Fruit fly (Drosophila melanogaster): ENCODE data around the gene CG16762.

The CG16762 gene

DNA sequence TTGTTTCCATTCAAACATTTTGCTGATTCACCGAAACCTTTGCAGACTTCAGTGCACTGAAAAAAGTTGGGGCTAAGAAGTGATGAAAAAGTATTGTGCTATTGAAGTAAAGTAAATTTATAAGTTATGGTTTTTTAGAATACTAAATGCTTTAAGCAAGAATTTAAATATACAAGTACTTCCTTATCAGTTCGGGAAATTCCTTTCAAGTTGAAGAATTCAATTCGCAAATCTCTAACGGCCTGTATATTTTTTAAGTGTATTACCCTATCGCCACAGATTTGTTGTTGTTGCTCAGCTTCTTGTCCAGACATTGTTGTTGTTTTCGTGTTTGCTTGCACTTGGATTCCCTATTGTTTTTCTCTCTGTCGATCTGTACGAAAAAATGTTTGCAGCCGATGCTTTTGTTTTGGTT is 8.0 kb downstream of the CG16762 start (continued):
- TF ChIP-seq Optix (GFP tag; IDR thresholded peaks at IDR 0.05), result no peak
- TF ChIP-seq CG7786 (GFP tag; optimal IDR thresholded peaks at IDR 0.05), result peak; percentile 19
- TF ChIP-seq ara (GFP tag; IDR thresholded peaks at IDR 0.05), result peak; percentile 54; the same call in 1 of the 2 replicates
- TF ChIP-seq Hsf (GFP tag; optimal IDR thresholded peaks at IDR 0.05), result peak; percentile 66
- no peak for TF ChIP-seq CG9797 (GFP tag; optimal IDR thresholded peaks at IDR 0.05)
- TF ChIP-seq CG31388 (GFP tag; optimal IDR thresholded peaks at IDR 0.05), result peak; percentile 28
- TF ChIP-seq Dip2 (GFP tag; IDR thresholded peaks at IDR 0.05), result no peak
- peak; percentile 31; the same call in 1 of the 2 replicates for TF ChIP-seq CG32532 (GFP tag; IDR thresholded peaks at IDR 0.05)
- TF ChIP-seq fu2 (GFP tag; optimal IDR thresholded peaks at IDR 0.05), result peak; percentile 55
- TF ChIP-seq slbo (GFP tag; IDR thresholded peaks at IDR 0.05), result peak; percentile 62
- TF ChIP-seq ro (GFP tag; IDR thresholded peaks at IDR 0.05), result no peak
- TF ChIP-seq dysf (GFP tag; IDR thresholded peaks at IDR 0.05), result peak; percentile 70
- TF ChIP-seq CG11696 (GFP tag; IDR thresholded peaks at IDR 0.05), result no peak
- TF ChIP-seq repo (GFP tag; optimal IDR thresholded peaks at IDR 0.05), result peak; percentile 46
- TF ChIP-seq zfh2 (GFP tag; optimal IDR thresholded peaks at IDR 0.05), result no peak
- TF ChIP-seq Doc3 (GFP tag; IDR thresholded peaks at IDR 0.05; ENCODE audit: partially characterized antibody), result no peak
- TF ChIP-seq CG43689 (GFP tag; IDR thresholded peaks at IDR 0.05), result no peak; the same call in 1 of the 2 replicates
- TF ChIP-seq Bgb (GFP tag; IDR thresholded peaks at IDR 0.05; ENCODE audit: partially characterized antibody), result no peak
- TF ChIP-seq CG18262 (tag; optimal IDR thresholded peaks at IDR 0.05), result peak; percentile 90
- TF ChIP-seq E2f2 (GFP tag; IDR thresholded peaks at IDR 0.05), result peak; percentile 30; the same call in 1 of the 2 replicates
- TF ChIP-seq dmrt99B (tag; optimal IDR thresholded peaks at IDR 0.05), result peak; percentile 92
- no peak for TF ChIP-seq Lim3 (GFP tag; IDR thresholded peaks at IDR 0.05)
- TF ChIP-seq hbn (GFP tag; IDR thresholded peaks at IDR 0.05; ENCODE audit: partially characterized antibody), result no peak
- peak; percentile 74 for TF ChIP-seq CG10267 (tag; optimal IDR thresholded peaks at IDR 0.05)
- TF ChIP-seq ab (GFP tag; optimal IDR thresholded peaks at IDR 0.05), result peak; percentile 9
- TF ChIP-seq dati (GFP tag; IDR thresholded peaks at IDR 0.05), result peak; percentile 42; the same call in 1 of the 2 replicates
- TF ChIP-seq Bteb2 (GFP tag; optimal IDR thresholded peaks at IDR 0.05), result peak; percentile 46
- TF ChIP-seq CG6254 (GFP tag; optimal IDR thresholded peaks at IDR 0.05), result peak; percentile 48
- TF ChIP-seq PHDP (tag; optimal IDR thresholded peaks at IDR 0.05), result peak; percentile 64
- TF ChIP-seq CG4707 (GFP tag; optimal IDR thresholded peaks at IDR 0.05), result no peak
- TF ChIP-seq fd102C (GFP tag; optimal IDR thresholded peaks at IDR 0.05), result peak; percentile 20
- peak; percentile 42 for TF ChIP-seq D19B (GFP tag; optimal IDR thresholded peaks at IDR 0.05)
- TF ChIP-seq CG6689 (GFP tag; IDR thresholded peaks at IDR 0.05), result peak; percentile 88
- TF ChIP-seq E2f1 (GFP tag; IDR thresholded peaks at IDR 0.05), result peak; percentile 76
- no peak for TF ChIP-seq Dbx (GFP tag; IDR thresholded peaks at IDR 0.05)
- TF ChIP-seq Adf1 (GFP tag; IDR thresholded peaks at IDR 0.05), result no peak
- peak; percentile 25 for TF ChIP-seq CG1603 (tag; optimal IDR thresholded peaks at IDR 0.05)
- TF ChIP-seq Vsx1 (GFP tag; optimal IDR thresholded peaks at IDR 0.05), result peak; percentile 46
- TF ChIP-seq zfh1 (GFP tag; IDR thresholded peaks at IDR 0.05), result peak; percentile 61
- TF ChIP-seq cato (GFP tag; optimal IDR thresholded peaks at IDR 0.05; ENCODE audit: borderline replicate concordance), result peak; percentile 48
- peak; percentile 65 for TF ChIP-seq lmd (GFP tag; IDR thresholded peaks at IDR 0.05)
- TF ChIP-seq Sry-δ (GFP tag; optimal IDR thresholded peaks at IDR 0.05), result peak; percentile 35
- peak; percentile 63 for TF ChIP-seq CG18476 (GFP tag; optimal IDR thresholded peaks at IDR 0.05)
- TF ChIP-seq shn (GFP tag; optimal IDR thresholded peaks at IDR 0.05), result no peak
- TF ChIP-seq CG17612 (GFP tag; IDR thresholded peaks at IDR 0.05), result peak; percentile 56
- TF ChIP-seq pum (GFP tag; optimal IDR thresholded peaks at IDR 0.05), result peak; percentile 59
- peak in 1 of 2 experiments; percentile 33 for TF ChIP-seq tll (GFP tag; optimal IDR thresholded peaks at IDR 0.05)
- peak; percentile 81 for TF ChIP-seq CG15696 (tag; optimal IDR thresholded peaks at IDR 0.05)
- TF ChIP-seq Fer3 (tag; optimal IDR thresholded peaks at IDR 0.05), result peak; percentile 80
- peak; percentile 92 for TF ChIP-seq Ets65A (GFP tag)
- peak; percentile 38; the same call in 1 of the 2 replicates for TF ChIP-seq CG11085 (GFP tag; IDR thresholded peaks at IDR 0.05)
